Worm (Caenorhabditis elegans) whole organism, L1 larva: ENCODE measurements around the gene ndx-6.

Experiments used
- C04F5.9 ChIP-seq: sonication (generic microtip); optimal IDR thresholded peaks from 2 replicates; lab custom pipeline; 2016; ENCODE audit warnings: missing genetic modification characterization, missing compliant biosample characterization
- ama-1 ChIP-seq: fragments of 150-350 bp; optimal IDR thresholded peaks from 2 replicates; lab custom pipeline; 2014
- ceh-82 ChIP-seq, 3 experiments: fragments of 150-350 bp in 1 of 3; sonication (generic microtip) in 2 of 3; optimal IDR thresholded peaks; 2 replicates each; lab custom pipeline; 2014 to 2017; ENCODE audit warnings: missing biosample characterization in 3 of 3, missing genetic modification characterization in 3 of 3
- ceh-88 ChIP-seq: fragments of 200-800 bp; sonication (Bioruptor generic); IDR thresholded peaks from 2 replicates; pipeline ENCODE4 v1.3.6; 2022; ENCODE audit warnings: missing genetic modification characterization, missing compliant biosample characterization
- dsc-1 ChIP-seq: sonication (generic microtip); optimal IDR thresholded peaks from 2 replicates; lab custom pipeline; 2016; ENCODE audit warnings: mild to moderate bottlenecking, missing genetic modification characterization, missing compliant biosample characterization
- efl-1 ChIP-seq, 4 experiments: fragments of 150-350 bp; optimal IDR thresholded peaks in 3 of 4; peaks in 1 of 4; 1 replicate in 1 of 4; 2 replicates in 3 of 4; lab custom pipeline; 2014; ENCODE audit warnings: missing biosample characterization in 2 of 4, missing genetic modification characterization in 2 of 4, missing genetic modification reagents in 2 of 4
- egl-13 ChIP-seq: sonication (generic microtip); optimal IDR thresholded peaks from 2 replicates; lab custom pipeline; 2016; ENCODE audit warnings: missing genotype, missing genetic modification reagents, missing genetic modification characterization, missing compliant biosample characterization
- elt-2 ChIP-seq: sonication (generic microtip); optimal IDR thresholded peaks from 2 replicates; lab custom pipeline; 2016; ENCODE audit warnings: missing genetic modification characterization, mild to moderate bottlenecking, inconsistent platforms, missing compliant biosample characterization, missing genetic modification reagents
- elt-3 ChIP-seq, 6 experiments: fragments of 150-350 bp in 1 of 6; sonication (generic microtip); optimal IDR thresholded peaks; 2 replicates each; lab custom pipeline; 2017 to 2018; ENCODE audit warnings: missing biosample characterization in 6 of 6, missing genetic modification characterization in 6 of 6, inconsistent platforms in 1 of 6
- fkh-10 ChIP-seq: sonication (generic microtip); optimal IDR thresholded peaks from 2 replicates; lab custom pipeline; 2017; ENCODE audit warnings: missing biosample characterization, missing genetic modification reagents, missing genetic modification characterization
- fkh-8 ChIP-seq: sonication (generic microtip); optimal IDR thresholded peaks from 2 replicates; lab custom pipeline; 2016; ENCODE audit warnings: mild to moderate bottlenecking, missing genetic modification characterization, missing compliant biosample characterization
- grh-1 ChIP-seq: fragments of 200-800 bp; sonication (Bioruptor generic); IDR thresholded peaks from 2 replicates; pipeline ENCODE4 v1.3.6; 2022; ENCODE audit warnings: missing genetic modification reagents, missing genetic modification characterization, missing compliant biosample characterization
- isw-1 ChIP-seq: fragments of 200-800 bp; sonication (Bioruptor generic); IDR thresholded peaks from 2 replicates; pipeline ENCODE4 v1.3.6; 2022; ENCODE audit warnings: missing genetic modification characterization, missing compliant biosample characterization
- jun-1 ChIP-seq: fragments of 150-350 bp; optimal IDR thresholded peaks from 2 replicates; lab custom pipeline; 2014; ENCODE audit warnings: missing biosample characterization, missing genetic modification reagents, missing genetic modification characterization
- lin-13 ChIP-seq: fragments of 150-350 bp; optimal IDR thresholded peaks from 2 replicates; lab custom pipeline; 2014; ENCODE audit warnings: missing biosample characterization, missing genetic modification reagents, missing genetic modification characterization
- lin-14 ChIP-seq: fragments of 200-800 bp; sonication (Bioruptor generic); optimal IDR thresholded peaks from 2 replicates; lab custom pipeline; 2018; ENCODE audit warnings: mild to moderate bottlenecking, missing genetic modification characterization, moderate library complexity, missing compliant biosample characterization
- lin-15B ChIP-seq: fragments of 150-350 bp; sonication (generic microtip); optimal IDR thresholded peaks from 3 replicates; lab custom pipeline; 2014; ENCODE audit warnings: missing biosample characterization, missing genetic modification characterization
- lin-35 ChIP-seq, 2 experiments: fragments of 150-350 bp; optimal IDR thresholded peaks; 2 replicates each; lab custom pipeline; 2014; ENCODE audit warnings: missing biosample characterization in 2 of 2, missing genetic modification characterization in 2 of 2, missing genetic modification reagents in 2 of 2
- lin-39 ChIP-seq: fragments of 150-350 bp; optimal IDR thresholded peaks from 2 replicates; lab custom pipeline; 2014; ENCODE audit warnings: missing biosample characterization, missing genetic modification reagents, missing genetic modification characterization
- lir-3 ChIP-seq: sonication (generic microtip); optimal IDR thresholded peaks from 2 replicates; lab custom pipeline; 2016; ENCODE audit warnings: mild to moderate bottlenecking, missing genetic modification characterization, moderate library complexity, missing compliant biosample characterization; ENCODE audit not compliant: poor library complexity
- mab-9 ChIP-seq: fragments of 200-800 bp; sonication (Bioruptor generic); IDR thresholded peaks from 2 replicates; pipeline ENCODE4 v1.3.6; 2022; ENCODE audit warnings: missing genetic modification reagents, missing genetic modification characterization, missing compliant biosample characterization
- nhr-11 ChIP-seq: fragments of 150-350 bp; optimal IDR thresholded peaks from 2 replicates; lab custom pipeline; 2014; ENCODE audit warnings: missing biosample characterization, missing genetic modification characterization
- nhr-19 ChIP-seq: fragments of 200-800 bp; sonication (Bioruptor generic); conservative IDR thresholded peaks from 2 replicates; pipeline ENCODE4 v1.3.6; 2022; ENCODE audit warnings: missing genetic modification characterization, missing compliant biosample characterization
- nhr-47 ChIP-seq: sonication (generic microtip); optimal IDR thresholded peaks from 2 replicates; lab custom pipeline; 2016; ENCODE audit warnings: mild to moderate bottlenecking, missing genetic modification characterization, moderate library complexity, missing compliant biosample characterization
- nhr-71 ChIP-seq: sonication (generic microtip); optimal IDR thresholded peaks from 2 replicates; lab custom pipeline; 2016; ENCODE audit warnings: mild to moderate bottlenecking, missing genetic modification characterization, moderate library complexity, missing compliant biosample characterization
- nhr-77 ChIP-seq: fragments of 150-350 bp; optimal IDR thresholded peaks from 2 replicates; lab custom pipeline; 2014; ENCODE audit warnings: missing biosample characterization, missing genetic modification characterization
- nhr-85 ChIP-seq: sonication (generic microtip); peaks from one replicate; lab custom pipeline; 2016; ENCODE audit warnings: missing genetic modification characterization, inconsistent platforms, missing compliant biosample characterization
- pag-3 ChIP-seq: sonication (generic microtip); optimal IDR thresholded peaks from 2 replicates; lab custom pipeline; 2017; ENCODE audit warnings: missing genetic modification characterization, mild to moderate bottlenecking, missing compliant biosample characterization, antibody characterized with exemption, borderline replicate concordance; ENCODE audit not compliant: insufficient read depth
- pax-3 ChIP-seq: fragments of 200-800 bp; sonication (Bioruptor generic); optimal IDR thresholded peaks from 2 replicates; lab custom pipeline; 2018; ENCODE audit warnings: mild to moderate bottlenecking, missing genetic modification characterization, moderate library complexity, missing compliant biosample characterization
- rnt-1 ChIP-seq: sonication (generic microtip); optimal IDR thresholded peaks from 2 replicates; lab custom pipeline; 2016; ENCODE audit warnings: mild to moderate bottlenecking, missing genetic modification characterization, moderate library complexity, missing compliant biosample characterization
- swsn-7 ChIP-seq: sonication (generic microtip); optimal IDR thresholded peaks from 2 replicates; lab custom pipeline; 2016; ENCODE audit warnings: missing genetic modification characterization, missing compliant biosample characterization
- vab-15 ChIP-seq: sonication (generic microtip); optimal IDR thresholded peaks from 2 replicates; lab custom pipeline; 2017; ENCODE audit warnings: missing genotype, mild to moderate bottlenecking, missing genetic modification characterization, missing compliant biosample characterization
- xbp-1 ChIP-seq: sonication (generic microtip); optimal IDR thresholded peaks from 2 replicates; lab custom pipeline; 2016; ENCODE audit warnings: missing genetic modification characterization, missing compliant biosample characterization
- zag-1 ChIP-seq: fragments of 150-350 bp; optimal IDR thresholded peaks from 2 replicates; lab custom pipeline; 2014; ENCODE audit warnings: missing biosample characterization, missing genetic modification characterization
- ztf-11 ChIP-seq, 2 experiments: sonication (generic microtip); optimal IDR thresholded peaks; 2 replicates each; lab custom pipeline; 2016 to 2017; ENCODE audit warnings: missing genetic modification characterization in 2 of 2, missing biosample characterization in 1 of 2, missing compliant biosample characterization in 1 of 2

Gene ndx-6

ce11 chrII:5346350-5346749 lies 43.3 kb downstream of the ndx-6 start (continued):
- TF ChIP-seq swsn-7 = peak; percentile 74
- peak; percentile 12 for TF ChIP-seq fkh-10 (GFP tag; lab: Kevin White, UChicago)
- peak; percentile 93 for TF ChIP-seq isw-1 (GFP tag; lab: Robert Waterston, UW)
- TF ChIP-seq C04F5.9 (tag; lab: Kevin White, UChicago) = peak; percentile 26
- TF ChIP-seq vab-15 (tag; lab: Kevin White, UChicago) = peak; percentile 76
- TF ChIP-seq elt-2 = peak; percentile 12
- peak; percentile 55 for TF ChIP-seq lin-15B (tag; lab: Kevin White, UChicago)
- peak; percentile 72 to 93 for TF ChIP-seq efl-1 (optimal IDR thresholded peaks at IDR 0.05; lab: Kevin White, UChicago)
- peak; percentile 92 to 99 for TF ChIP-seq efl-1 (GFP tag; optimal IDR thresholded peaks at IDR 0.05 in 1 of 2; lab: Kevin White, UChicago)
- peak; percentile 70 for TF ChIP-seq lin-13 (GFP tag; lab: Kevin White, UChicago)
- peak; percentile 30 for TF ChIP-seq fkh-8 (tag; lab: Kevin White, UChicago)
- peak; percentile 89 to 98 for TF ChIP-seq lin-35 (GFP tag; optimal IDR thresholded peaks at IDR 0.05; lab: Kevin White, UChicago)
- TF ChIP-seq grh-1 (GFP tag; lab: Robert Waterston, UW) = peak; percentile 96
- TF ChIP-seq ceh-82 (tag; optimal IDR thresholded peaks at IDR 0.05; lab: Kevin White, UChicago) = peak; percentile 1 to 52 (median 50)
- TF ChIP-seq nhr-19 = peak; percentile 97
- peak; percentile 65 for TF ChIP-seq xbp-1 (tag; lab: Kevin White, UChicago)
- TF ChIP-seq lir-3 = peak; percentile 52
- peak in 1 of 2 experiments; percentile 36 for TF ChIP-seq ztf-11 (tag; optimal IDR thresholded peaks at IDR 0.05; lab: Kevin White, UChicago)
- peak; percentile 51 for TF ChIP-seq dsc-1 (tag; lab: Kevin White, UChicago)
- TF ChIP-seq mab-9 (GFP tag; lab: Robert Waterston, UW) = peak; percentile 89
- peak; percentile 77 for TF ChIP-seq nhr-47 (tag; lab: Kevin White, UChicago)
- peak; percentile 42 for TF ChIP-seq jun-1 (tag; lab: Kevin White, UChicago)
- TF ChIP-seq nhr-85 (tag; lab: Kevin White, UChicago) = peak; percentile 84
- peak; percentile 52 for TF ChIP-seq nhr-11
- peak; percentile 92 for TF ChIP-seq ceh-88
- peak; percentile 86 for TF ChIP-seq rnt-1 (tag; lab: Kevin White, UChicago)
- TF ChIP-seq, all 84 proteins: peak for 41; not testable (repeated sequence) for 43

ce11 chrII:5344775-5345174 lies 44.9 kb downstream of the ndx-6 start, which contains the start of gene F09E5.14:
Gene F09E5.14 (minus strand): TSS chrII:5344875.
- no peak for TF ChIP-seq zag-1 (tag; lab: Kevin White, UChicago)
- no peak for TF ChIP-seq pag-3 (tag; lab: Kevin White, UChicago)
- TF ChIP-seq nhr-77 (tag; lab: Kevin White, UChicago) = no peak
- TF ChIP-seq pax-3 (tag; lab: Kevin White, UChicago) = no peak
- no peak for TF ChIP-seq ama-1

- TF ChIP-seq lin-35 (GFP tag; optimal IDR thresholded peaks at IDR 0.05; lab: Kevin White, UChicago) = peak in 1 of 2 experiments; percentile 13
- TF ChIP-seq nhr-71 (tag; lab: Kevin White, UChicago) = peak; percentile 5
- TF ChIP-seq elt-3 (tag; optimal IDR thresholded peaks at IDR 0.05; lab: Kevin White, UChicago) = no peak
- no peak for TF ChIP-seq lir-3
- TF ChIP-seq rnt-1 (tag; lab: Kevin White, UChicago) = peak; percentile 5
- peak; percentile 4 for TF ChIP-seq lin-14 (GFP tag; lab: Kevin White, UChicago)
These were observed 47.3 kb downstream of the ndx-6 start for ce11 chrII:5342412-5342811.

ce11 chrII:5341573-5341972 lies 48.1 kb downstream of the ndx-6 start:
- TF ChIP-seq lin-39 (no peak), nhr-47 (tag; lab: Kevin White, UChicago) (peak; percentile 40), dsc-1 (tag; lab: Kevin White, UChicago) (peak; percentile 95), nhr-71 (tag; lab: Kevin White, UChicago) (peak; percentile 32), efl-1 (optimal IDR thresholded peaks at IDR 0.05; lab: Kevin White, UChicago) (no peak), efl-1 (GFP tag; optimal IDR thresholded peaks at IDR 0.05 in 1 of 2; lab: Kevin White, UChicago) (peak in 1 of 2 experiments; percentile 67), fkh-8 (tag; lab: Kevin White, UChicago) (peak; percentile 43), egl-13 (tag; lab: Kevin White, UChicago) (no peak)
